Worm (Caenorhabditis elegans) whole organism, mixed stage, embryonic: ENCODE measurements around the gene fard-1.

Source experiments
- ceh-39 ChIP-seq: fragments of 150-350 bp; optimal IDR thresholded peaks from 2 replicates; lab custom pipeline; 2014; ENCODE audit warnings: missing biosample characterization, missing genetic modification characterization
- elt-3 ChIP-seq: fragments of 150-350 bp; optimal IDR thresholded peaks from 2 replicates; lab custom pipeline; 2014; ENCODE audit warnings: missing biosample characterization, missing genetic modification characterization
- hlh-1 ChIP-seq: fragments of 150-350 bp; optimal IDR thresholded peaks from 2 replicates; lab custom pipeline; 2014; ENCODE audit warnings: missing biosample characterization, missing genetic modification reagents, missing genetic modification characterization
- lsy-2 ChIP-seq: fragments of 150-350 bp; optimal IDR thresholded peaks from 2 replicates; lab custom pipeline; 2014; ENCODE audit warnings: missing biosample characterization, missing genetic modification characterization
- mep-1 ChIP-seq: fragments of 150-350 bp; optimal IDR thresholded peaks from 2 replicates; lab custom pipeline; 2017; ENCODE audit warnings: missing biosample characterization, missing genetic modification reagents, missing genetic modification characterization, inconsistent platforms
- mls-2 ChIP-seq: sonication (generic microtip); optimal IDR thresholded peaks from 2 replicates; lab custom pipeline; 2016; ENCODE audit warnings: mild to moderate bottlenecking, missing genetic modification characterization, moderate library complexity, missing compliant biosample characterization
- nhr-237 ChIP-seq: fragments of 150-350 bp; optimal IDR thresholded peaks from 2 replicates; lab custom pipeline; 2014; ENCODE audit warnings: missing biosample characterization, missing genetic modification characterization
- nhr-76 ChIP-seq: sonication (generic microtip); optimal IDR thresholded peaks from 2 replicates; lab custom pipeline; 2017; ENCODE audit warnings: missing biosample characterization, missing genetic modification characterization
- pha-4 ChIP-seq: fragments of 150-350 bp; optimal IDR thresholded peaks from 2 replicates; lab custom pipeline; 2018; ENCODE audit warnings: missing biosample characterization, missing genetic modification reagents, missing genetic modification characterization
- snpc-4 ChIP-seq: fragments of 150-350 bp; optimal IDR thresholded peaks from 2 replicates; lab custom pipeline; 2014; ENCODE audit warnings: missing biosample characterization, missing genetic modification characterization
- unc-62 ChIP-seq: fragments of 150-350 bp; optimal IDR thresholded peaks from 2 replicates; lab custom pipeline; 2014; ENCODE audit warnings: missing biosample characterization, missing genetic modification reagents, missing genetic modification characterization

ce11 chrX:2946508-2947005 is 13.4 kb downstream of the fard-1 start, which contains the start of the genes Y41G9A.10 and Y41G9A.5:
- no peak for TF ChIP-seq unc-62 (GFP tag; lab: Kevin White, UChicago)
- TF ChIP-seq mls-2 (tag; lab: Kevin White, UChicago): no peak
- no peak for TF ChIP-seq elt-3 (tag; lab: Kevin White, UChicago)
- TF ChIP-seq snpc-4: no peak
- no peak for TF ChIP-seq lsy-2 (tag; lab: Kevin White, UChicago)
- no peak for TF ChIP-seq hlh-1 (tag; lab: Kevin White, UChicago)
- no peak for TF ChIP-seq pha-4 (tag; lab: Kevin White, UChicago)
- TF ChIP-seq nhr-76 (tag; lab: Kevin White, UChicago): no peak
- TF ChIP-seq nhr-237 (tag; lab: Kevin White, UChicago): no peak
- no peak for TF ChIP-seq mep-1
- TF ChIP-seq ceh-39 (tag; lab: Kevin White, UChicago): no peak
